Worm (Caenorhabditis elegans) whole organism, L2 larva: ENCODE data around the gene Y79H2A.3.
A peak's percentile ranks its signal among the peaks of the same experiment; 100 is the strongest.

ENCODE experiments used
- F13H6.1 ChIP-seq: sonication (generic microtip); optimal IDR thresholded peaks from 2 replicates; lab custom pipeline; 2016; ENCODE audit warnings: missing genetic modification characterization, missing compliant biosample characterization
- R02D3.7 ChIP-seq: fragments of 150-350 bp; optimal IDR thresholded peaks from 2 replicates; lab custom pipeline; 2014; ENCODE audit warnings: missing biosample characterization, missing genetic modification characterization
- Y55F3AM.14 ChIP-seq: fragments of 200-800 bp; sonication (Bioruptor generic); optimal IDR thresholded peaks from 2 replicates; lab custom pipeline; 2018; ENCODE audit warnings: mild to moderate bottlenecking, missing genetic modification characterization, missing compliant biosample characterization
- ama-1 ChIP-seq: fragments of 150-350 bp; optimal IDR thresholded peaks from 2 replicates; lab custom pipeline; 2018; ENCODE audit warnings: inconsistent platforms
- blmp-1 ChIP-seq: sonication (generic microtip); optimal IDR thresholded peaks from 2 replicates; lab custom pipeline; 2017; ENCODE audit warnings: missing genetic modification characterization, mild to moderate bottlenecking, missing compliant biosample characterization, antibody characterized with exemption, moderate library complexity; ENCODE audit not compliant: insufficient read depth
- ceh-16 ChIP-seq: fragments of 150-350 bp; optimal IDR thresholded peaks from 2 replicates; lab custom pipeline; 2014; ENCODE audit warnings: missing biosample characterization, missing genetic modification characterization
- ceh-82 ChIP-seq: fragments of 150-350 bp; optimal IDR thresholded peaks from 2 replicates; lab custom pipeline; 2014; ENCODE audit warnings: missing biosample characterization, missing genetic modification characterization
- crh-2 ChIP-seq: sonication (generic microtip); optimal IDR thresholded peaks from 2 replicates; lab custom pipeline; 2017; ENCODE audit warnings: missing biosample characterization, missing genetic modification characterization
- dmd-4 ChIP-seq: sonication (generic microtip); optimal IDR thresholded peaks from 2 replicates; lab custom pipeline; 2017; ENCODE audit warnings: missing biosample characterization, missing genetic modification characterization
- elt-1 ChIP-seq: fragments of 150-350 bp; optimal IDR thresholded peaks from 2 replicates; lab custom pipeline; 2014; ENCODE audit warnings: missing biosample characterization, missing genetic modification characterization
- elt-3 ChIP-seq: sonication (generic microtip); optimal IDR thresholded peaks from 2 replicates; lab custom pipeline; 2017; ENCODE audit warnings: missing biosample characterization, missing genetic modification characterization
- fos-1 ChIP-seq: fragments of 150-350 bp; optimal IDR thresholded peaks from 2 replicates; lab custom pipeline; 2014; ENCODE audit warnings: missing biosample characterization, missing genetic modification characterization
- gmeb-1 ChIP-seq: fragments of 150-350 bp; optimal IDR thresholded peaks from 2 replicates; lab custom pipeline; 2014; ENCODE audit warnings: missing biosample characterization, missing genetic modification characterization
- lin-11 ChIP-seq: fragments of 150-350 bp; sonication (generic microtip); optimal IDR thresholded peaks from 2 replicates; lab custom pipeline; 2014; ENCODE audit warnings: missing biosample characterization, missing genetic modification characterization, inconsistent platforms, mixed read lengths
- lin-13 ChIP-seq: fragments of 150-350 bp; optimal IDR thresholded peaks from 2 replicates; lab custom pipeline; 2014; ENCODE audit warnings: missing biosample characterization, missing genetic modification reagents, missing genetic modification characterization
- lsy-2 ChIP-seq, 2 experiments: fragments of 150-350 bp in 1 of 2; sonication (generic microtip) in 1 of 2; optimal IDR thresholded peaks; 2 replicates each; lab custom pipeline; 2014 to 2017; ENCODE audit warnings: missing biosample characterization in 2 of 2, missing genetic modification characterization in 2 of 2
- mab-5 ChIP-seq: fragments of 150-350 bp; optimal IDR thresholded peaks from 2 replicates; lab custom pipeline; 2014; ENCODE audit warnings: missing biosample characterization, missing genetic modification characterization
- nhr-10 ChIP-seq: sonication (generic microtip); optimal IDR thresholded peaks from 2 replicates; lab custom pipeline; 2017; ENCODE audit warnings: missing biosample characterization, missing genetic modification characterization
- nhr-12 ChIP-seq: fragments of 150-350 bp; optimal IDR thresholded peaks from 2 replicates; lab custom pipeline; 2014; ENCODE audit warnings: missing biosample characterization, missing genetic modification characterization
- nhr-129 ChIP-seq: fragments of 150-350 bp; optimal IDR thresholded peaks from 2 replicates; lab custom pipeline; 2014; ENCODE audit warnings: missing biosample characterization, missing genetic modification characterization
- nhr-21 ChIP-seq: fragments of 150-350 bp; optimal IDR thresholded peaks from 2 replicates; lab custom pipeline; 2014; ENCODE audit warnings: missing biosample characterization, missing genetic modification characterization
- nhr-23 ChIP-seq: fragments of 150-350 bp; optimal IDR thresholded peaks from 2 replicates; lab custom pipeline; 2014; ENCODE audit warnings: missing biosample characterization, missing genetic modification reagents, missing genetic modification characterization
- nhr-237 ChIP-seq: fragments of 150-350 bp; optimal IDR thresholded peaks from 2 replicates; lab custom pipeline; 2014; ENCODE audit warnings: missing biosample characterization, missing genetic modification characterization
- nhr-6 ChIP-seq: fragments of 150-350 bp; optimal IDR thresholded peaks from 2 replicates; lab custom pipeline; 2014; ENCODE audit warnings: missing biosample characterization, missing genetic modification characterization
- peb-1 ChIP-seq: fragments of 150-350 bp; optimal IDR thresholded peaks from 2 replicates; lab custom pipeline; 2014; ENCODE audit warnings: missing biosample characterization, missing genetic modification characterization
- sem-4 ChIP-seq: fragments of 150-350 bp; optimal IDR thresholded peaks from 2 replicates; lab custom pipeline; 2014; ENCODE audit warnings: missing biosample characterization, missing genetic modification reagents, missing genetic modification characterization
- sma-9 ChIP-seq, 2 experiments: fragments of 150-350 bp in 1 of 2; sonication (generic microtip) in 1 of 2; optimal IDR thresholded peaks; 2 replicates each; lab custom pipeline; 2014 to 2016; ENCODE audit warnings: missing genetic modification characterization in 2 of 2, mild to moderate bottlenecking in 1 of 2, missing biosample characterization in 1 of 2, missing compliant biosample characterization in 1 of 2, missing genetic modification reagents in 1 of 2, moderate library complexity in 1 of 2
- snpc-4 ChIP-seq: fragments of 150-350 bp; optimal IDR thresholded peaks from 2 replicates; lab custom pipeline; 2014; ENCODE audit warnings: missing biosample characterization, missing genetic modification characterization
- unc-39 ChIP-seq: fragments of 150-350 bp; optimal IDR thresholded peaks from 2 replicates; lab custom pipeline; 2014; ENCODE audit warnings: missing biosample characterization, missing genetic modification characterization
- unc-55 ChIP-seq: fragments of 150-350 bp; sonication (generic microtip); optimal IDR thresholded peaks from 3 replicates; lab custom pipeline; 2014; ENCODE audit warnings: missing biosample characterization, missing genetic modification reagents, missing genetic modification characterization
- zag-1 ChIP-seq: fragments of 150-350 bp; optimal IDR thresholded peaks from 2 replicates; lab custom pipeline; 2014; ENCODE audit warnings: missing biosample characterization, missing genetic modification characterization

The Y79H2A.3 gene

DNA sequence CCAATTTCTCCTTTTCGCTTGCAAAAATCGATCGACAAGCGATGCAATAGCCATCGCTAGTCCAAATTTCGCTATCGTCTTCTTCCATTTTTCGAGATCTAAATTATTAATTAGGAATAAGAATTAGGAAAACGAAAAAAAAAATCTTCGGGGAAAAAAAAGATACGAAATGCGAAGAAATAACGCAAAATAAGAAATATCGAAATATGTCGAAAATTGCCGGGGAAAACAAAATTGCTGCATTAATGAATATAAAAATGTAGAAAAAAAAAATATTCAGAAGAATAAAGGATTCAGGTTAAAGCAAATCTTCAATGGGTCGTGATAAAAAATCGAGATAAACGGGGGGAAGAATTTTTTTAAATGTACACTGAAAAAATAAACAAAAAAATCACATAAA lies at the start of gene Y79H2A.3:
Gene Y79H2A.3, minus strand, starts transcription at position 101 of the 400 bp plus-strand sequence.
- no peak for TF ChIP-seq gmeb-1
- TF ChIP-seq blmp-1 (tag; lab: Kevin White, UChicago) = no peak
- TF ChIP-seq nhr-10 (tag; lab: Kevin White, UChicago) = no peak
- TF ChIP-seq ceh-16 (tag; lab: Kevin White, UChicago) = no peak
- no peak for TF ChIP-seq elt-3 (tag; lab: Kevin White, UChicago)

DNA sequence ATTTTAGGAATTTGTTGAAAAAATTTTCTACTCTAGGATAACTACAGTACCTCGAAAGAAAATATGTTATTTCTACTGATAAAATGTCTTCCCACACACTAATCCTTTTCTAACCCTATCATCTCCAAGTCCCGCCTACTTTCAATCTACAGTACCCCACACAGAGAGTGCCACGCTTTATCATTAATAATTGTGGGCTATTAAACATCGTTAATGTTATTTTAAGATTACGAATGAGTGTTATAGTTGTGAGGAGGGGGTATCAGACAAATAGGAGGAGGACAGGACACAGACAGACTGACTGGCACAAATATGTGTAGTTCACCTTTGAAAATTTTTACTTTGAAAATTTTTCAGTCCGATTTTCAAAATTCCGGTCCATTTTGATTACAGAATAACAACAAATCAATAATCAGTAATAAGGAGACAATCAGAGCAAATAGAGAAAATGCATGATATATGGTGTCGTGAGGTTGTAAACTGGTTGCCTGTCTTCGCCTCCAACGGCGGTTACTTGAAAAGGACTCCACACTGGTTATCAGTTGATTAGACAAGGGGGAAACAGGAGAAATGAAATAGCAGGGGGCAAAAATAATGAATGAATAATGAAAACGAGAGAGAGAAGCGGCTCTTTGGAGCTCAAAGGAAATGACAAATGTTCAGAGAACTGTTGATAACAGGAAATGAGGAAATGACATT lies 42.2 kb upstream of the Y79H2A.3 start:
- peak in 1 of 2 experiments; percentile 20 for TF ChIP-seq lsy-2 (tag; optimal IDR thresholded peaks at IDR 0.05; lab: Kevin White, UChicago)
- no peak for TF ChIP-seq crh-2 (tag; lab: Kevin White, UChicago)
- no peak for TF ChIP-seq lin-11
- no peak for TF ChIP-seq Y55F3AM.14
- no peak for TF ChIP-seq nhr-21 (tag; lab: Kevin White, UChicago)
- TF ChIP-seq lin-13 = no peak
- no peak for TF ChIP-seq unc-39 (tag; lab: Kevin White, UChicago)
- no peak for TF ChIP-seq zag-1 (tag; lab: Kevin White, UChicago)
- TF ChIP-seq fos-1 (tag; lab: Kevin White, UChicago) = peak; percentile 36
- TF ChIP-seq, all 48 proteins: peak for 2

DNA sequence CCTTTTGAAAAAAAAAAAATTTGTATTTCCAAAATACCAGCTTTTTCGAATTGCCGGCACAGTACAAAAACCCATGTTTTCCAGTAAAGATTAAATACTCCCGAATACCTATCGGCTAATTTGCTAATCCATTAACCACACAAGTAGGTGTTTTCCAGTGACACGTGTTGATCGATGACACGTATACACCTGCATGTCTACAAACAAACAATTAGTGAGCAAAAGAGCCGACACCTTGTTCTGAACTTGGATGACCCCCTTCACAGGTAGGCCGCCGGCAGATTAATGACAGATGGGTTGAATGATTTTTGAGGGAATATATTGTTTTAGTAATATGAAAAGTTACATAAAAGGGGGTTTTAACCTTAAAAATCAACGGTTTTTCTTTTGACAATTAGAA lies 40.5 kb upstream of the Y79H2A.3 start:
- TF ChIP-seq peb-1 (tag; lab: Kevin White, UChicago) (no peak), blmp-1 (tag; lab: Kevin White, UChicago) (no peak), crh-2 (tag; lab: Kevin White, UChicago) (no peak), unc-55 (GFP tag; lab: Kevin White, UChicago) (no peak), nhr-12 (no peak), Y55F3AM.14 (no peak), ceh-16 (tag; lab: Kevin White, UChicago) (no peak), gmeb-1 (no peak), R02D3.7 (tag; lab: Kevin White, UChicago) (no peak), nhr-6 (tag; lab: Kevin White, UChicago) (no peak), nhr-10 (tag; lab: Kevin White, UChicago) (no peak), ceh-82 (tag; lab: Kevin White, UChicago) (no peak)

DNA sequence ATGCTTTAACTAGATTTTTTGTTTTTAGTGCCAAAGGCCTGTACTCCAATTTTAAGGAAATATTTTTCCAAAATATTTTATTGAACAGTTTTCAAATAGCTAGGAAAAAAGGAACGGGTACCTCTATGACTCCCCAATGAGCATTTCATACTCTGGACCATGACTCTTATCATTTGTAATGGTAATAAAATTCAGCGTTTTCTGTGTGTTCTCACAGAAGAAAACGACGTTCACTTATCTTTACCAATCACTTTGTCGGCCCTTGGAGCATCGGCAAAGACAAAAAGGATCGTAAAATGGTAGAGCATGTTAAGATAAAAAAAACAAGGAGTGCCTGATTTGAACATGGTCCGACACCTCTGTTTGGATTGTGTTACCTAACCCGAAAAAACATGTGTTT lies 35.5 kb upstream of the Y79H2A.3 start:
- TF ChIP-seq Y55F3AM.14 (no peak), nhr-23 (tag; lab: Kevin White, UChicago) (no peak), nhr-6 (tag; lab: Kevin White, UChicago) (no peak), nhr-129 (tag; lab: Kevin White, UChicago) (no peak), sem-4 (tag; lab: Kevin White, UChicago) (no peak), elt-1 (no peak)

DNA sequence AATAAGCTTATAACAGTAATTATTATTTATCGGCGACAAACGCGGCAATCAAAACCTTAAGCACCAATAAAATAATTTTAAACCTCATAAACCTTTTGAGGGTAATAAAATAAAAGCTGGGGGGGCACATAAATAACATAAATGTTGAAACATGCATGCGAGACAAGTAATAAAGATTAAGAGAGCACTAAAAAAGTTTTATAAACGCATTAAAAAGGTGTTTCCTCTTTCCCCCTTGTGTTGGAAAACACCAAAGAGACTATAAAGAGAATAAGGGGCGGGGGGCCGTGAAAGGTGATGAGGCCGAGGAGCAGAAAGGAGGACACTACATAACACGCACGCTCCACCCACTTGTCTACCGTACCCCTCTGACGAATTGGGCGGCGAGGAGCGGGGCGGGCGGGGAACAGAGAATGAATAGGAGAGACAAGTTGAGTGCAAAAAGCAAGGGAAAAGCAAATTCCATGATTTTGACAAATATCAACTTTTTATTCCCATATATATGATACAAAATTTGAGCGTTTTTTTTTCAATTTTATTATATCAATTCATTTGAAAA lies 32.7 kb upstream of the Y79H2A.3 start:
- TF ChIP-seq F13H6.1 (tag; lab: Kevin White, UChicago) (peak; percentile 15), nhr-237 (no peak), dmd-4 (tag; lab: Kevin White, UChicago) (no peak), elt-1 (no peak), sma-9 (GFP tag; optimal IDR thresholded peaks at IDR 0.05; lab: Kevin White, UChicago) (peak; percentile 7), sma-9 (tag; optimal IDR thresholded peaks at IDR 0.05; lab: Kevin White, UChicago) (no peak), sem-4 (tag; lab: Kevin White, UChicago) (peak; percentile 3), ceh-16 (tag; lab: Kevin White, UChicago) (no peak), nhr-6 (tag; lab: Kevin White, UChicago) (no peak), lsy-2 (tag; optimal IDR thresholded peaks at IDR 0.05; lab: Kevin White, UChicago) (peak in 1 of 2 experiments; percentile 69), lin-11 (no peak), elt-3 (tag; lab: Kevin White, UChicago) (no peak), ama-1 (no peak), snpc-4 (tag; lab: Kevin White, UChicago) (no peak), mab-5 (tag; lab: Kevin White, UChicago) (no peak)
